Worm (Caenorhabditis elegans) whole organism, L1 larva: ENCODE results near the gene C38H2.2.

ENCODE experiments used
- Y116A8C.19 ChIP-seq: sonication (generic microtip); optimal IDR thresholded peaks from 2 replicates; lab custom pipeline; 2016; ENCODE audit warnings: missing compliant biosample characterization, missing genetic modification characterization, borderline replicate concordance
- alr-1 ChIP-seq: fragments of 200-800 bp; sonication (Bioruptor generic); optimal IDR thresholded peaks from 2 replicates; lab custom pipeline; 2018; ENCODE audit warnings: borderline replicate concordance, mild to moderate bottlenecking, missing genetic modification characterization, missing compliant biosample characterization
- ama-1 ChIP-seq: fragments of 150-350 bp; optimal IDR thresholded peaks from 2 replicates; lab custom pipeline; 2014
- blmp-1 ChIP-seq: fragments of 150-350 bp; optimal IDR thresholded peaks from 2 replicates; lab custom pipeline; 2014; ENCODE audit warnings: missing biosample characterization, missing genetic modification characterization
- ceh-63 ChIP-seq: fragments of 200-800 bp; sonication (Bioruptor generic); optimal IDR thresholded peaks from 2 replicates; lab custom pipeline; 2018; ENCODE audit warnings: mild to moderate bottlenecking, missing genetic modification characterization, missing compliant biosample characterization
- ceh-8 ChIP-seq: fragments of 200-800 bp; sonication (Bioruptor generic); optimal IDR thresholded peaks from 2 replicates; lab custom pipeline; 2018; ENCODE audit warnings: mild to moderate bottlenecking, missing genetic modification characterization, moderate library complexity, missing compliant biosample characterization
- ceh-82 ChIP-seq, 3 experiments: fragments of 150-350 bp in 1 of 3; sonication (generic microtip) in 2 of 3; optimal IDR thresholded peaks; 2 replicates each; lab custom pipeline; 2014 to 2017; ENCODE audit warnings: missing biosample characterization in 3 of 3, missing genetic modification characterization in 3 of 3
- ceh-88 ChIP-seq: fragments of 200-800 bp; sonication (Bioruptor generic); IDR thresholded peaks from 2 replicates; pipeline ENCODE4 v1.3.6; 2022; ENCODE audit warnings: missing genetic modification characterization, missing compliant biosample characterization
- ceh-90 ChIP-seq: sonication (generic microtip); optimal IDR thresholded peaks from 2 replicates; lab custom pipeline; 2016; ENCODE audit warnings: missing genetic modification characterization, missing compliant biosample characterization
- ces-1 ChIP-seq: fragments of 150-350 bp; optimal IDR thresholded peaks from 2 replicates; lab custom pipeline; 2014; ENCODE audit warnings: missing biosample characterization, missing genetic modification reagents, missing genetic modification characterization
- efl-1 ChIP-seq, 4 experiments: fragments of 150-350 bp; optimal IDR thresholded peaks in 3 of 4; peaks in 1 of 4; 1 replicate in 1 of 4; 2 replicates in 3 of 4; lab custom pipeline; 2014; ENCODE audit warnings: missing biosample characterization in 2 of 4, missing genetic modification characterization in 2 of 4, missing genetic modification reagents in 2 of 4
- efl-3 ChIP-seq: fragments of 200-800 bp; sonication (Bioruptor generic); optimal IDR thresholded peaks from 2 replicates; lab custom pipeline; 2018; ENCODE audit warnings: mild to moderate bottlenecking, missing genetic modification characterization, missing compliant biosample characterization
- egl-27 ChIP-seq, 2 experiments: fragments of 150-350 bp in 1 of 2; sonication (generic microtip); optimal IDR thresholded peaks; 3 replicates each; lab custom pipeline; 2017 to 2018; ENCODE audit warnings: missing biosample characterization in 2 of 2, missing genetic modification characterization in 2 of 2, missing genetic modification reagents in 2 of 2
- elt-2 ChIP-seq: sonication (generic microtip); optimal IDR thresholded peaks from 2 replicates; lab custom pipeline; 2016; ENCODE audit warnings: missing genetic modification characterization, mild to moderate bottlenecking, inconsistent platforms, missing compliant biosample characterization, missing genetic modification reagents
- fos-1 ChIP-seq: fragments of 150-350 bp; optimal IDR thresholded peaks from 2 replicates; lab custom pipeline; 2014; ENCODE audit warnings: missing biosample characterization, missing genetic modification characterization
- grh-1 ChIP-seq: fragments of 200-800 bp; sonication (Bioruptor generic); IDR thresholded peaks from 2 replicates; pipeline ENCODE4 v1.3.6; 2022; ENCODE audit warnings: missing genetic modification reagents, missing genetic modification characterization, missing compliant biosample characterization
- irx-1 ChIP-seq: sonication (generic microtip); optimal IDR thresholded peaks from 2 replicates; lab custom pipeline; 2016; ENCODE audit warnings: missing genetic modification characterization, missing compliant biosample characterization
- jun-1 ChIP-seq: fragments of 150-350 bp; optimal IDR thresholded peaks from 2 replicates; lab custom pipeline; 2014; ENCODE audit warnings: missing biosample characterization, missing genetic modification reagents, missing genetic modification characterization
- lin-15B ChIP-seq: fragments of 150-350 bp; sonication (generic microtip); optimal IDR thresholded peaks from 3 replicates; lab custom pipeline; 2014; ENCODE audit warnings: missing biosample characterization, missing genetic modification characterization
- lin-35 ChIP-seq, 2 experiments: fragments of 150-350 bp; optimal IDR thresholded peaks; 2 replicates each; lab custom pipeline; 2014; ENCODE audit warnings: missing biosample characterization in 2 of 2, missing genetic modification characterization in 2 of 2, missing genetic modification reagents in 2 of 2
- lin-39 ChIP-seq: fragments of 150-350 bp; optimal IDR thresholded peaks from 2 replicates; lab custom pipeline; 2014; ENCODE audit warnings: missing biosample characterization, missing genetic modification reagents, missing genetic modification characterization
- lir-3 ChIP-seq: sonication (generic microtip); optimal IDR thresholded peaks from 2 replicates; lab custom pipeline; 2016; ENCODE audit warnings: mild to moderate bottlenecking, missing genetic modification characterization, moderate library complexity, missing compliant biosample characterization; ENCODE audit not compliant: poor library complexity
- lsy-2 ChIP-seq, 2 experiments: fragments of 150-350 bp; optimal IDR thresholded peaks; 2 replicates each; lab custom pipeline; 2014; ENCODE audit warnings: missing biosample characterization in 2 of 2, missing genetic modification characterization in 2 of 2
- mab-9 ChIP-seq: fragments of 200-800 bp; sonication (Bioruptor generic); IDR thresholded peaks from 2 replicates; pipeline ENCODE4 v1.3.6; 2022; ENCODE audit warnings: missing genetic modification reagents, missing genetic modification characterization, missing compliant biosample characterization
- mef-2 ChIP-seq: fragments of 150-350 bp; optimal IDR thresholded peaks from 2 replicates; lab custom pipeline; 2014; ENCODE audit warnings: missing biosample characterization, missing genetic modification characterization
- nhr-19 ChIP-seq: fragments of 200-800 bp; sonication (Bioruptor generic); conservative IDR thresholded peaks from 2 replicates; pipeline ENCODE4 v1.3.6; 2022; ENCODE audit warnings: missing genetic modification characterization, missing compliant biosample characterization
- nhr-20 ChIP-seq: sonication (generic microtip); optimal IDR thresholded peaks from 2 replicates; lab custom pipeline; 2016; ENCODE audit warnings: mild to moderate bottlenecking, missing genetic modification characterization, missing compliant biosample characterization
- nhr-237 ChIP-seq: fragments of 150-350 bp; optimal IDR thresholded peaks from 2 replicates; lab custom pipeline; 2014; ENCODE audit warnings: missing biosample characterization, missing genetic modification characterization
- nhr-47 ChIP-seq: sonication (generic microtip); optimal IDR thresholded peaks from 2 replicates; lab custom pipeline; 2016; ENCODE audit warnings: mild to moderate bottlenecking, missing genetic modification characterization, moderate library complexity, missing compliant biosample characterization
- nhr-76 ChIP-seq: sonication (generic microtip); optimal IDR thresholded peaks from 2 replicates; lab custom pipeline; 2017; ENCODE audit warnings: missing biosample characterization, missing genetic modification characterization
- nhr-77 ChIP-seq: fragments of 150-350 bp; optimal IDR thresholded peaks from 2 replicates; lab custom pipeline; 2014; ENCODE audit warnings: missing biosample characterization, missing genetic modification characterization
- nhr-84 ChIP-seq: sonication (generic microtip); optimal IDR thresholded peaks from 2 replicates; lab custom pipeline; 2017; ENCODE audit warnings: missing biosample characterization, missing genetic modification characterization
- pag-3 ChIP-seq: sonication (generic microtip); optimal IDR thresholded peaks from 2 replicates; lab custom pipeline; 2017; ENCODE audit warnings: missing genetic modification characterization, mild to moderate bottlenecking, missing compliant biosample characterization, antibody characterized with exemption, borderline replicate concordance; ENCODE audit not compliant: insufficient read depth
- pqm-1 ChIP-seq: sonication (generic microtip); optimal IDR thresholded peaks from 3 replicates; lab custom pipeline; 2017; ENCODE audit warnings: missing biosample characterization, missing genetic modification characterization
- snpc-4 ChIP-seq: fragments of 150-350 bp; optimal IDR thresholded peaks from 2 replicates; lab custom pipeline; 2014; ENCODE audit warnings: missing biosample characterization, missing genetic modification characterization
- snu-23 ChIP-seq: sonication (generic microtip); optimal IDR thresholded peaks from 2 replicates; lab custom pipeline; 2016; ENCODE audit warnings: missing genetic modification characterization, missing compliant biosample characterization
- sptf-1 ChIP-seq: fragments of 150-350 bp; optimal IDR thresholded peaks from 2 replicates; lab custom pipeline; 2014; ENCODE audit warnings: missing biosample characterization, missing genetic modification characterization
- tlp-1 ChIP-seq: fragments of 150-350 bp; optimal IDR thresholded peaks from 2 replicates; lab custom pipeline; 2014; ENCODE audit warnings: missing biosample characterization, missing genetic modification characterization
- unc-30 ChIP-seq: sonication (generic microtip); optimal IDR thresholded peaks from 2 replicates; lab custom pipeline; 2017; ENCODE audit warnings: missing biosample characterization, missing genetic modification characterization
- ztf-4 ChIP-seq: fragments of 150-350 bp; optimal IDR thresholded peaks from 2 replicates; lab custom pipeline; 2014; ENCODE audit warnings: missing biosample characterization, missing genetic modification characterization

Gene C38H2.2

DNA sequence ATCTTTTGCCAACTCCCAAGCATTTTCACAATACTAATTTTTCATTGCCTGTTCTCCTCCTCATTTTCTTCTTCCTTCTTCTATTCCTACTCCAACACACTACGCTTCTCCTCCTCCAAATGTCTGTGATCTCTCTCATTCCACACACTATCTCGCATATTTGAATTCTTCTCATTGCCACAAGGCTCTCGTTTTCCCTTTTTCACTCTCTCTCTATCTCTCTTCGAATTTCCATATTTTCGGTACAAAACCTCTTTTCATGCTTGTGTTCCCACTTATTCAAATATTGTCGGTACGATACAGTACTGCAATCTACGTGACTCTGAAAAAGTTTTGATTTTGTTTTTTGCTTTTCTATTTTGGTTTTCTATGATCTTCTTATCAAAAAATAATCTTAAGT is 933 bp upstream of the C38H2.2 start (continued):
- TF ChIP-seq nhr-20 (tag; lab: Kevin White, UChicago) (no peak), lir-3 (no peak), ztf-4 (tag; lab: Kevin White, UChicago) (no peak), pqm-1 (no peak), irx-1 (tag; lab: Kevin White, UChicago) (no peak), jun-1 (tag; lab: Kevin White, UChicago) (no peak), mab-9 (GFP tag; lab: Robert Waterston, UW) (no peak), nhr-19 (GFP tag; lab: Robert Waterston, UW) (no peak), blmp-1 (peak; percentile 84), nhr-84 (no peak), sptf-1 (no peak), lin-15B (no peak), ceh-90 (tag; lab: Kevin White, UChicago) (no peak), tlp-1 (tag; lab: Kevin White, UChicago) (no peak), nhr-76 (tag; lab: Kevin White, UChicago) (no peak), mef-2 (tag; lab: Kevin White, UChicago) (no peak), fos-1 (tag; lab: Kevin White, UChicago) (no peak), unc-30 (tag; lab: Kevin White, UChicago) (no peak), lin-39 (tag; lab: Kevin White, UChicago) (no peak), nhr-47 (no peak), grh-1 (GFP tag; lab: Robert Waterston, UW) (no peak), egl-27 (tag; optimal IDR thresholded peaks at IDR 0.05; lab: Kevin White, UChicago) (no peak), Y116A8C.19 (no peak), lin-35 (GFP tag; optimal IDR thresholded peaks at IDR 0.05; lab: Kevin White, UChicago) (peak in 1 of 2 experiments; percentile 11), alr-1 (tag; lab: Kevin White, UChicago) (no peak), pag-3 (tag; lab: Kevin White, UChicago) (no peak), nhr-77 (no peak)

DNA sequence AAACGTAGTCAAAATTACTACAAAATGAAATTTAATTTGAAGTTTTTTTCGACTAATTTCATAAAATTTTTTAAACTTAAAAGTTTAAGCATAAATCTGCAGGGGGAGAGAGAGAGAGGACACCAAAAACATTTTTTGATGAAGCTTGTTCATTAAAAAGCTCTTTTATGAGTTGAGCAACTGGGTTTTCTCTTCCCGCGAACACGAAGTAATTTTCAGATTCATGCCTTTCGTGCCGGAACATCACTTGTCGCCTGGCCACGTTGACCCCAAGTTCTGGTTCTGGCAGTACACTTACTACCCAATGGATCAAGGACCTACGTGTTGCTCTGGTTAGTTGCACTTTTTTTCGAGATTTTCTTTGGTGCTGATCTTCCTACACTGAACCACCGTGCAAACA is 2.2 kb downstream of the C38H2.2 start:
- TF ChIP-seq efl-1 (optimal IDR thresholded peaks at IDR 0.05; lab: Kevin White, UChicago) = no peak
- TF ChIP-seq efl-1 (GFP tag; optimal IDR thresholded peaks at IDR 0.05 in 1 of 2; lab: Kevin White, UChicago) = peak in 1 of 2 experiments; percentile 15
- no peak for TF ChIP-seq nhr-237
- no peak for TF ChIP-seq ceh-82 (tag; optimal IDR thresholded peaks at IDR 0.05; lab: Kevin White, UChicago)
- no peak for TF ChIP-seq grh-1 (GFP tag; lab: Robert Waterston, UW)

DNA sequence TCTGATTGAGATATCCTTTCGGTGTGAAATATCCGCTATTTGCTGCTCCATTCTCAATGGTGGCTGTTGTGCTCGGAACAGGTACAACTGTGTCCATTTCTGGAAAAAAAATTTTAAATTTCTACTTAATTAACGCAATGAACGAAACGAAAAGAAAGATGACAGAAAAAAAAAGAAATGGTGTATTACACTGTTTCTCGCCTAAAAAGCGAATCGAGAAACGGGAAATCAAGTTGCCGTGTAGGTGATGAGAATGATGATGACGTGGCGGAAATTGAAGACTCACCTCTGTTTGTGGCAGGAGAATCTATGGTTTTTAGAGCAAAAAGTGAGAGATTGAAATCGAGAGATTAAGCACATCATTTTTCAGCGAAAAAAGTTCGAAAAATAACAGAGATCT is 4.9 kb downstream of the C38H2.2 start, which contains the start of gene C38H2.3:
Gene C38H2.3 (minus strand): TSS at position 101 of the 400 bp plus-strand sequence.
- TF ChIP-seq mab-9 (GFP tag; lab: Robert Waterston, UW) (no peak), ama-1 (lab: Kevin White, UChicago) (no peak), efl-3 (GFP tag; lab: Kevin White, UChicago) (no peak), snu-23 (no peak), lsy-2 (tag; optimal IDR thresholded peaks at IDR 0.05; lab: Kevin White, UChicago) (no peak), nhr-84 (no peak), ceh-88 (no peak), fos-1 (tag; lab: Kevin White, UChicago) (no peak), nhr-20 (tag; lab: Kevin White, UChicago) (no peak), elt-2 (no peak), ceh-63 (GFP tag; lab: Kevin White, UChicago) (no peak), ceh-8 (GFP tag; lab: Kevin White, UChicago) (no peak), ces-1 (GFP tag; lab: Kevin White, UChicago) (no peak), snpc-4 (tag; lab: Kevin White, UChicago) (no peak)
- TF ChIP-seq, all 84 proteins: peak for 0
